Fruit fly (Drosophila melanogaster): ENCODE results near the gene Traf6.
A peak's percentile ranks its signal among the peaks of the same experiment; 100 is the strongest.

Traf6 gene

DNA sequence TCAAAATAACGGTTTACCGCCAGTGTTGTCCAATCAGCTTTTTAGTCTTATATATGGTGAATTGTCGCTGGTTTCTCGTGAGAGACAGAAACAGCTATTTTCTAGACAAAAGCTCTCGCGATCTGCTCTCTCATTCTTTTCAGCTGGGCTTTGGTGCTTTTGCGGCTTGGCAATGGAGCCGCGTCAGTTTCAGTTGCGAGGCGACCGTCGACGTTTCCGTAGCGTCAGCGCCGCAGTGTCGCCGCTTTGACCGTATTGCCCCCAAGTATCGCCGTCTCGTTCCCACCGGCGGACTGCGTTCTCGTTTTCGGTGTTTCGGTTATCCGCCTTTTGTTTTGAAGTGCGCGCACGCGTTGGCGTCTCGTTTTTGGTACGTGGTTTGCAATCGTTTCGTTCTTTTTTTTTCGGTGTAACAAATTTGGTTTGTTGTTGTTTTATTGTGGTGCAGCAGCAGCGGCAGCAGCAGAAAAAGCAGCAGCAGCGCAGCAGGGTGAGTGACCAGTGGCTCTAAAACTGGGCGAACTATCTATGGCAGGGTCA lies 35.9 kb upstream of the Traf6 start (continued):
- TF ChIP-seq Gug (GFP tag; IDR thresholded peaks at IDR 0.05) = no peak
- peak; percentile 7; the same call in 1 of the 2 replicates for TF ChIP-seq CG15336 (GFP tag; IDR thresholded peaks at IDR 0.05)
- TF ChIP-seq CG4318 (GFP tag; optimal IDR thresholded peaks at IDR 0.05) = no peak
- no peak for TF ChIP-seq CG11902 (GFP tag; optimal IDR thresholded peaks at IDR 0.05)
- TF ChIP-seq Eip78C (GFP tag) = peak; percentile 71
- peak; percentile 32 for TF ChIP-seq Lpt (GFP tag; optimal IDR thresholded peaks at IDR 0.05)
- peak; percentile 11 for TF ChIP-seq lz (GFP tag; optimal IDR thresholded peaks at IDR 0.05)
- TF ChIP-seq cyc (GFP tag; optimal IDR thresholded peaks at IDR 0.05) = peak; percentile 22
- no peak for TF ChIP-seq CG6808 (GFP tag; optimal IDR thresholded peaks at IDR 0.05)
- no peak for TF ChIP-seq vri (GFP tag; optimal IDR thresholded peaks at IDR 0.05)
- no peak for TF ChIP-seq salr (GFP tag; optimal IDR thresholded peaks at IDR 0.05)
- no peak for TF ChIP-seq CG31627 (GFP tag; optimal IDR thresholded peaks at IDR 0.05)
- no peak for TF ChIP-seq fd85E (GFP tag; optimal IDR thresholded peaks at IDR 0.05)
- peak; percentile 46 for TF ChIP-seq esn (GFP tag; optimal IDR thresholded peaks at IDR 0.05)
- peak; percentile 39 for TF ChIP-seq Met (GFP tag; optimal IDR thresholded peaks at IDR 0.05)
- TF ChIP-seq Sox14 (GFP tag; optimal IDR thresholded peaks at IDR 0.05) = peak; percentile 30
- TF ChIP-seq CG10631 (GFP tag; optimal IDR thresholded peaks at IDR 0.05) = no peak
- TF ChIP-seq Ets96B (tag; optimal IDR thresholded peaks at IDR 0.05) = no peak
- TF ChIP-seq CG9139 (GFP tag; optimal IDR thresholded peaks at IDR 0.05) = peak; percentile 53
- TF ChIP-seq topi (GFP tag; optimal IDR thresholded peaks at IDR 0.05) = peak; percentile 19
- TF ChIP-seq CG11762 (GFP tag; optimal IDR thresholded peaks at IDR 0.05; ENCODE audit: insufficient read depth) = no peak
- TF ChIP-seq OdsH (GFP tag; optimal IDR thresholded peaks at IDR 0.05) = no peak
- TF ChIP-seq fkh (GFP tag; optimal IDR thresholded peaks at IDR 0.05) = peak; percentile 22
- TF ChIP-seq dsx (GFP tag; optimal IDR thresholded peaks at IDR 0.05; ENCODE audit: poor library complexity, severe bottlenecking) = no peak
- TF ChIP-seq achi (GFP tag; optimal IDR thresholded peaks at IDR 0.05) = no peak
- no peak for TF ChIP-seq CG6276 (GFP tag; optimal IDR thresholded peaks at IDR 0.05)
- no peak for TF ChIP-seq CG3032 (tag; optimal IDR thresholded peaks at IDR 0.05)
- TF ChIP-seq Blimp-1 (GFP tag; optimal IDR thresholded peaks at IDR 0.05) = no peak
- no peak for TF ChIP-seq CG8632 (GFP tag; optimal IDR thresholded peaks at IDR 0.05)
- TF ChIP-seq Sox15 (GFP tag; optimal IDR thresholded peaks at IDR 0.05) = no peak
- no peak for TF ChIP-seq CG11294 (GFP tag; IDR thresholded peaks at IDR 0.05)
- TF ChIP-seq dac (GFP tag; optimal IDR thresholded peaks at IDR 0.05) = no peak
- no peak for TF ChIP-seq Smox (GFP tag; optimal IDR thresholded peaks at IDR 0.05)

- no peak for TF ChIP-seq Eip78C (GFP tag)
- TF ChIP-seq fkh (GFP tag; optimal IDR thresholded peaks at IDR 0.05) = no peak
- TF ChIP-seq esn (GFP tag; optimal IDR thresholded peaks at IDR 0.05) = no peak
- TF ChIP-seq CG6163 (GFP tag; IDR thresholded peaks at IDR 0.05) = no peak
- TF ChIP-seq CG11902 (GFP tag; optimal IDR thresholded peaks at IDR 0.05) = no peak
- no peak for TF ChIP-seq CG3032 (tag; optimal IDR thresholded peaks at IDR 0.05)
- TF ChIP-seq CG1621 (tag; optimal IDR thresholded peaks at IDR 0.05) = no peak
Observed at dm6 chrX:8192191-8192590, 35.0 kb upstream of the Traf6 start.

DNA sequence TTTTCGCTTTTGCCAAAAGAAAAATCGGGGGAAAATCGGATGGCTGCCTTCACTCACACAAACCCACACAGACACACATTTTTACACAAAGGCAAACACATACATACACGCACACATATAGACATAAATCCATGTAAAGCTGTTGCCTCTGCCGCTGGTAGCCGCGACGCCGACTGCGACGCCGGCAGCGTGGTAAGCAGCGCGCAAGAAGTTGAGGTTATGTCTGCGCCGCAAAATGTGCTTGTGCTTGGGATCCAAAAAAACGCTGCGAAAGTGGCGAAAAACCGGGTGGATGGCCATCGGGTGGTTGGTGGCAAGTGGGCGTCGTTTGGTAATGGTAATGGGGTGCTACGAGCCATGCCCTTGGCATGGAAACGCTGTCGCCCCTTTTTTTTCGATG lies 22.7 kb upstream of the Traf6 start:
- peak; percentile 41 for TF ChIP-seq svp (GFP tag)
- no peak for TF ChIP-seq CG11902 (GFP tag; optimal IDR thresholded peaks at IDR 0.05)

- TF ChIP-seq CG11902 (GFP tag; optimal IDR thresholded peaks at IDR 0.05) (no peak), CG3919 (GFP tag; optimal IDR thresholded peaks at IDR 0.05) (no peak), CG7368 (GFP tag; optimal IDR thresholded peaks at IDR 0.05) (no peak), esn (GFP tag; optimal IDR thresholded peaks at IDR 0.05) (no peak), CG8119 (GFP tag; IDR thresholded peaks at IDR 0.05) (no peak), Ets96B (tag; optimal IDR thresholded peaks at IDR 0.05) (no peak), salr (GFP tag; optimal IDR thresholded peaks at IDR 0.05) (no peak), CG6163 (GFP tag; IDR thresholded peaks at IDR 0.05) (no peak), Hr38 (GFP tag; optimal IDR thresholded peaks at IDR 0.05) (no peak), CG6854 (GFP tag; optimal IDR thresholded peaks at IDR 0.05) (no peak), achi (GFP tag; optimal IDR thresholded peaks at IDR 0.05) (no peak), Lpt (GFP tag; optimal IDR thresholded peaks at IDR 0.05) (no peak), CG15336 (GFP tag; IDR thresholded peaks at IDR 0.05) (no peak), Met (GFP tag; optimal IDR thresholded peaks at IDR 0.05) (no peak), CG32006 (GFP tag; optimal IDR thresholded peaks at IDR 0.05) (no peak), CG10669 (GFP tag; optimal IDR thresholded peaks at IDR 0.05) (no peak), CG16779 (tag; optimal IDR thresholded peaks at IDR 0.05) (no peak), CG6808 (GFP tag; optimal IDR thresholded peaks at IDR 0.05) (no peak), Blimp-1 (GFP tag; optimal IDR thresholded peaks at IDR 0.05) (no peak)
Observed at dm6 chrX:8178989-8179388, 21.8 kb upstream of the Traf6 start.
